Worm (Caenorhabditis elegans): ENCODE data around the gene cdr-2.

cdr-2 gene

DNA sequence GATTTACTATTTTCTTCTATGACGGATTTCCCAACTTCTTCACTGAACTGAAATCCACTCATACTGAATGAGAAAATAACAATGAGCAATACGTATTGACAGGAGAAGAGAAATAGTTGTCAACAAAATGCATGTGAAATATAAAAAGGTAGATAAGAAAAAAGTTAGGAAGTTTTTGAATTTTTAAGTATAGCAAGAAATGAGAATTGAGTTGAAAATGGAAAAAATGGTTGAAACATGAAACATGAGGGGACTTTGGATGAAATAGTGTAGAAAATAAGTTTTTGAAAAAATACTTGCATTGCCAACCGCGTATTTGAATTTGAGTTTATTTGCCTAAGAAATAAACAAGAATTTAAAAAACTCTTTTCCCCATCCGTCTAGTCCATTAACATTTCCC is 31.4 kb upstream of the cdr-2 start, which contains the start of the genes pals-38 and C54D10.9:
Gene pals-38 (minus strand): TSS at position 101 of the 400 bp plus-strand sequence.
Gene C54D10.9 (plus strand): TSS at position 259 of the 400 bp plus-strand sequence.
- TF ChIP-seq snpc-4 (tag; optimal IDR thresholded peaks at IDR 0.05) (no peak), sptf-1 (tag; optimal IDR thresholded peaks at IDR 0.05) (no peak), ham-2 (GFP tag; optimal IDR thresholded peaks at IDR 0.05) (no peak), ceh-83 (GFP tag; optimal IDR thresholded peaks at IDR 0.05) (no peak), nhr-2 (tag; optimal IDR thresholded peaks at IDR 0.05) (no peak), elt-3 (tag; optimal IDR thresholded peaks at IDR 0.05) (no peak), ces-1 (GFP tag; optimal IDR thresholded peaks at IDR 0.05) (no peak), ztf-11 (tag; optimal IDR thresholded peaks at IDR 0.05) (no peak), tbx-8 (GFP tag; optimal IDR thresholded peaks at IDR 0.05) (no peak), lin-13 (tag; optimal IDR thresholded peaks at IDR 0.05) (no peak), drap-1 (GFP tag; optimal IDR thresholded peaks at IDR 0.05) (no peak), unc-120 (tag; optimal IDR thresholded peaks at IDR 0.05; ENCODE audit: poor library complexity, severe bottlenecking) (no peak), lin-32 (GFP tag; optimal IDR thresholded peaks at IDR 0.05) (no peak), ceh-39 (tag; optimal IDR thresholded peaks at IDR 0.05) (no peak), hlh-1 (tag; optimal IDR thresholded peaks at IDR 0.05) (no peak), unc-39 (tag; optimal IDR thresholded peaks at IDR 0.05) (no peak), sem-2 (GFP tag; optimal IDR thresholded peaks at IDR 0.05) (no peak), mep-1 (tag; optimal IDR thresholded peaks at IDR 0.05) (no peak), nhr-12 (tag; optimal IDR thresholded peaks at IDR 0.05) (no peak)

DNA sequence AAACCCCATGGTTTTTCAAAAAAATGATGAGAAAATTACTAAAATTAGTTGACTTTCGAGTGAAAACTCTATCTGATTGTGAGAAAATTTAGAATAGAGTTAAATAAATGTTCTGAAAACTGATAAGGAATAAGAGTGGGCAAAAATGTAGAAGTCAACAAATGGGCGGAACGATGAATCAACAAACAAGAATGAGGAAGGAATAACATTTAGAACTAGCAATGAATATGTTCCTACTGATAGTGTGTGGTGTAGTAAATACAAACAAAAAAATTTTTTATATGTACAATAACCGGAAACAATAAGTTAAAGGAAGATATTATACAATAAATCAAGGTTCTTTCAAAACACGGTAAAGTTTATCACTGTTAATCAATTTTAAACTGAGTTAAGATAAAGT is 28.2 kb upstream of the cdr-2 start, which contains the start of gene pals-39:
Gene pals-39 (minus strand): TSS at position 101 of the 400 bp plus-strand sequence.
- TF ChIP-seq mls-2 (tag; optimal IDR thresholded peaks at IDR 0.05) (no peak), mab-5 (tag; optimal IDR thresholded peaks at IDR 0.05) (no peak), nhr-28 (tag; optimal IDR thresholded peaks at IDR 0.05) (no peak), sptf-1 (tag; optimal IDR thresholded peaks at IDR 0.05) (no peak), bed-3 (GFP tag; optimal IDR thresholded peaks at IDR 0.05) (no peak), lin-32 (GFP tag; optimal IDR thresholded peaks at IDR 0.05) (no peak), lsy-2 (tag; optimal IDR thresholded peaks at IDR 0.05) (no peak), hlh-1 (tag; optimal IDR thresholded peaks at IDR 0.05) (no peak), ceh-39 (tag; optimal IDR thresholded peaks at IDR 0.05) (no peak), cnd-1 (tag; optimal IDR thresholded peaks at IDR 0.05) (no peak), nhr-12 (tag; optimal IDR thresholded peaks at IDR 0.05) (no peak)

DNA sequence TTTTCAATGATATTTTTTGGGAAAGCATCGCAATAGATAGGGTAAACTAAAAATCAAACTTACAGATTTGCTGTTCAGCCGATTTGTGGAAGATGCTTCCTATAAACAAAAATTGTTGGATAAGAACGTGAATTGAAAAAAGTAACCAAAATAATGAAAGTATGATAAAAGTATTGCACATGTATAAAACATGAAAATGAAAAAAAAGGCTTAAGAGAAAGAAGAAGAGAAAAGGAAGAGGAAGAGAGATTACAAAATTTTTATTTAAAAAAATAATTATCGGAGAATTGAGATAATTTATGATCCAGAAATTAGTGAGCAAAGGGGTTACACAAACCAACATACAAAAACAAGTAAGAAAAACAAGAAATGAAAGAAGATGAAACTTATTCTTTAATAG is 25.9 kb upstream of the cdr-2 start, which contains the start of gene pals-37:
Gene pals-37 (minus strand): TSS at position 101 of the 400 bp plus-strand sequence.
- TF ChIP-seq ceh-39 (tag; optimal IDR thresholded peaks at IDR 0.05) (no peak), ztf-11 (tag; optimal IDR thresholded peaks at IDR 0.05) (no peak), ceh-43 (GFP tag; optimal IDR thresholded peaks at IDR 0.05) (no peak), drap-1 (GFP tag; optimal IDR thresholded peaks at IDR 0.05) (no peak), elt-3 (tag; optimal IDR thresholded peaks at IDR 0.05) (no peak), snpc-4 (tag; optimal IDR thresholded peaks at IDR 0.05) (no peak), nhr-2 (tag; optimal IDR thresholded peaks at IDR 0.05) (no peak), mep-1 (tag; optimal IDR thresholded peaks at IDR 0.05) (no peak), elt-1 (tag; optimal IDR thresholded peaks at IDR 0.05; ENCODE audit: borderline replicate concordance, insufficient read depth) (no peak), ces-1 (GFP tag; optimal IDR thresholded peaks at IDR 0.05) (no peak), nhr-237 (tag; optimal IDR thresholded peaks at IDR 0.05) (no peak), mab-5 (tag; optimal IDR thresholded peaks at IDR 0.05) (no peak), hlh-1 (tag; optimal IDR thresholded peaks at IDR 0.05) (no peak), ceh-83 (GFP tag; optimal IDR thresholded peaks at IDR 0.05) (no peak), sptf-1 (tag; optimal IDR thresholded peaks at IDR 0.05) (no peak), nhr-76 (tag; optimal IDR thresholded peaks at IDR 0.05) (no peak), lsy-2 (tag; optimal IDR thresholded peaks at IDR 0.05) (no peak), unc-62 (GFP tag; optimal IDR thresholded peaks at IDR 0.05) (no peak)

DNA sequence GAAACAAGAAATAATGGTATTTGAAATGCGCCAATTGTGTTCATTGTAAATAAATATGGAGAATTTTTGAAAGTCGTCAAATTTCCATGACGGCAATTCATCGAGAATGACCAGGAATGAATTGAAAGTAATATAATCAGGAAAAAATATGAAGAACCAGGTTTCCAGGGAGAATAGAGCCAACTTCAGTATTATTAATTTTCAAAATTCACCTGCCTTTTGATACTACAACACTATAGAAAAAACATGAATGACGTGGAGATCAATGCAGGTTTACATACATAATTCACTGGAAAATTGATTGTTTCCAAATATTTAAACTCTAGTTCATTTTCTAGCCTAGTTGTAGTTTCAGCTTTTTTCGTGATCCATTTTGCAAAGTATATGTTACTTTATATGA is 18.2 kb upstream of the cdr-2 start, which contains the start of gene srh-25:
Gene srh-25 (minus strand): TSS at position 101 of the 400 bp plus-strand sequence.
- TF ChIP-seq sem-2 (GFP tag; optimal IDR thresholded peaks at IDR 0.05) = no peak
- no peak for TF ChIP-seq ces-1 (GFP tag; optimal IDR thresholded peaks at IDR 0.05)
- no peak for TF ChIP-seq ztf-11 (tag; optimal IDR thresholded peaks at IDR 0.05)
- TF ChIP-seq drap-1 (GFP tag; optimal IDR thresholded peaks at IDR 0.05) = no peak
- TF ChIP-seq ham-2 (GFP tag; optimal IDR thresholded peaks at IDR 0.05) = no peak
- no peak for TF ChIP-seq flh-1 (GFP tag; optimal IDR thresholded peaks at IDR 0.05)
- TF ChIP-seq ceh-43 (GFP tag; optimal IDR thresholded peaks at IDR 0.05) = no peak
- no peak for TF ChIP-seq elt-1 (tag; optimal IDR thresholded peaks at IDR 0.05; ENCODE audit: borderline replicate concordance, insufficient read depth)
- no peak for TF ChIP-seq lin-32 (GFP tag; optimal IDR thresholded peaks at IDR 0.05)
- no peak for TF ChIP-seq zip-8 (tag; optimal IDR thresholded peaks at IDR 0.05)
- no peak for TF ChIP-seq unc-62 (GFP tag; optimal IDR thresholded peaks at IDR 0.05)
- TF ChIP-seq nhr-12 (tag; optimal IDR thresholded peaks at IDR 0.05) = no peak
- no peak for TF ChIP-seq ceh-83 (GFP tag; optimal IDR thresholded peaks at IDR 0.05)
- no peak for TF ChIP-seq pha-4 (tag; optimal IDR thresholded peaks at IDR 0.05)
- TF ChIP-seq nhr-28 (tag; optimal IDR thresholded peaks at IDR 0.05) = no peak
- TF ChIP-seq cnd-1 (tag; optimal IDR thresholded peaks at IDR 0.05) = no peak
- no peak for TF ChIP-seq snpc-4 (tag; optimal IDR thresholded peaks at IDR 0.05)
- TF ChIP-seq sptf-1 (tag; optimal IDR thresholded peaks at IDR 0.05) = no peak
- no peak for TF ChIP-seq lsy-2 (tag; optimal IDR thresholded peaks at IDR 0.05)
